Worm (Caenorhabditis elegans) whole organism, young adult: ENCODE data around the gene ZK822.1.

ENCODE experiments used
- B0035.1 ChIP-seq: sonication (generic microtip); optimal IDR thresholded peaks from 2 replicates; lab custom pipeline; 2016; ENCODE audit warnings: missing genetic modification characterization, mild to moderate bottlenecking, missing compliant biosample characterization, missing genotype, missing genetic modification reagents
- C06A6.2 ChIP-seq: fragments of 200-800 bp; sonication (Bioruptor generic); conservative IDR thresholded peaks from 2 replicates; pipeline ENCODE4 v1.3.6; 2022; ENCODE audit warnings: missing genetic modification characterization, missing compliant biosample characterization
- C17E4.6 ChIP-seq: fragments of 200-800 bp; sonication (Bioruptor generic); IDR thresholded peaks from 2 replicates; pipeline ENCODE4 v1.3.6; 2022; ENCODE audit warnings: missing genetic modification reagents, missing genetic modification characterization, missing compliant biosample characterization
- F49E8.2 ChIP-seq: sonication (generic microtip); optimal IDR thresholded peaks from 3 replicates; lab custom pipeline; 2017; ENCODE audit warnings: missing genetic modification characterization, mild to moderate bottlenecking, missing compliant biosample characterization, antibody characterized with exemption, moderate library complexity; ENCODE audit not compliant: insufficient read depth
- F55B11.4 ChIP-seq: sonication (generic microtip); optimal IDR thresholded peaks from 2 replicates; lab custom pipeline; 2016; ENCODE audit warnings: missing compliant biosample characterization, missing genetic modification characterization, borderline replicate concordance; ENCODE audit not compliant: insufficient read depth
- F57A8.1 ChIP-seq: fragments of 200-800 bp; sonication (Bioruptor generic); optimal IDR thresholded peaks from 2 replicates; lab custom pipeline; 2018; ENCODE audit warnings: mild to moderate bottlenecking, missing genetic modification characterization, moderate library complexity, missing compliant biosample characterization
- F57C9.4 ChIP-seq: sonication (generic microtip); optimal IDR thresholded peaks from 2 replicates; lab custom pipeline; 2017; ENCODE audit warnings: mild to moderate bottlenecking, missing genetic modification characterization, missing compliant biosample characterization
- T07F8.4 ChIP-seq: sonication (generic microtip); optimal IDR thresholded peaks from 2 replicates; lab custom pipeline; 2016; ENCODE audit warnings: mild to moderate bottlenecking, missing genetic modification characterization, moderate library complexity, missing compliant biosample characterization
- T26A5.8 ChIP-seq: sonication (generic microtip); optimal IDR thresholded peaks from 2 replicates; lab custom pipeline; 2016; ENCODE audit warnings: missing genetic modification characterization, missing compliant biosample characterization
- Y67H2A.10 ChIP-seq: fragments of 200-800 bp; sonication (Bioruptor generic); conservative IDR thresholded peaks from 2 replicates; pipeline ENCODE4 v1.3.6; 2022; ENCODE audit warnings: missing genetic modification reagents, missing genetic modification characterization, missing compliant biosample characterization
- Y79H2A.3 ChIP-seq: fragments of 200-800 bp; sonication (Bioruptor generic); conservative IDR thresholded peaks from 2 replicates; pipeline ENCODE4 v1.3.6; 2022; ENCODE audit warnings: missing genetic modification reagents, missing genetic modification characterization, missing compliant biosample characterization
- Y95B8A.8 ChIP-seq: fragments of 200-800 bp; sonication (Bioruptor generic); IDR thresholded peaks from 2 replicates; pipeline ENCODE4 v1.3.6; 2022; ENCODE audit warnings: missing genetic modification reagents, missing genetic modification characterization, missing compliant biosample characterization
- atf-7 ChIP-seq: sonication (generic microtip); optimal IDR thresholded peaks from 2 replicates; lab custom pipeline; 2017; ENCODE audit warnings: mild to moderate bottlenecking, missing genetic modification characterization, missing compliant biosample characterization
- attf-5 ChIP-seq: fragments of 200-800 bp; sonication (Bioruptor generic); optimal IDR thresholded peaks from 2 replicates; lab custom pipeline; 2018; ENCODE audit warnings: mild to moderate bottlenecking, missing genetic modification characterization, missing compliant biosample characterization
- bed-1 ChIP-seq: fragments of 200-800 bp; sonication (Bioruptor generic); IDR thresholded peaks from 2 replicates; pipeline ENCODE4 v1.3.6; 2022; ENCODE audit warnings: missing genetic modification reagents, missing genetic modification characterization, missing compliant biosample characterization
- ccch-3 ChIP-seq: fragments of 200-800 bp; sonication (Bioruptor generic); optimal IDR thresholded peaks from 2 replicates; lab custom pipeline; 2018; ENCODE audit warnings: mild to moderate bottlenecking, missing genetic modification characterization, missing compliant biosample characterization
- cebp-2 ChIP-seq: fragments of 200-800 bp; sonication (Bioruptor generic); IDR thresholded peaks from 2 replicates; pipeline ENCODE4 v1.3.6; 2022; ENCODE audit warnings: missing genetic modification characterization, missing compliant biosample characterization
- ceh-100 ChIP-seq: fragments of 200-800 bp; sonication (Bioruptor generic); IDR thresholded peaks from 2 replicates; pipeline ENCODE4 v1.3.6; 2022; ENCODE audit warnings: missing genetic modification reagents, missing genetic modification characterization, missing compliant biosample characterization
- die-1 ChIP-seq: sonication (generic microtip); optimal IDR thresholded peaks from 2 replicates; lab custom pipeline; 2016; ENCODE audit warnings: missing genotype, mild to moderate bottlenecking, missing genetic modification characterization, missing compliant biosample characterization
- dox-1 ChIP-seq: fragments of 200-800 bp; sonication (Bioruptor generic); IDR thresholded peaks from 2 replicates; pipeline ENCODE4 v1.3.6; 2022; ENCODE audit warnings: missing genetic modification reagents, missing genetic modification characterization, missing compliant biosample characterization
- egl-18 ChIP-seq: fragments of 200-800 bp; sonication (Bioruptor generic); IDR thresholded peaks from 2 replicates; pipeline ENCODE4 v1.3.6; 2022; ENCODE audit warnings: missing genetic modification reagents, missing genetic modification characterization, missing compliant biosample characterization
- egrh-3 ChIP-seq: fragments of 200-800 bp; sonication (Bioruptor generic); IDR thresholded peaks from 2 replicates; pipeline ENCODE4 v1.3.6; 2022; ENCODE audit warnings: missing genetic modification reagents, missing genetic modification characterization, missing compliant biosample characterization
- fkh-3 ChIP-seq: sonication (generic microtip); optimal IDR thresholded peaks from 2 replicates; lab custom pipeline; 2016; ENCODE audit warnings: mild to moderate bottlenecking, missing genetic modification characterization, missing compliant biosample characterization
- hlh-26 ChIP-seq: fragments of 200-800 bp; sonication (Bioruptor generic); conservative IDR thresholded peaks from 2 replicates; pipeline ENCODE4 v1.3.6; 2022; ENCODE audit warnings: missing genetic modification reagents, missing genetic modification characterization, missing compliant biosample characterization
- hsf-1 ChIP-seq: fragments of 200-800 bp; sonication (Bioruptor generic); IDR thresholded peaks from 2 replicates; pipeline ENCODE4 v1.3.6; 2022; ENCODE audit warnings: missing genetic modification reagents, missing genetic modification characterization, missing compliant biosample characterization
- lag-1 ChIP-seq: fragments of 200-800 bp; sonication (Bioruptor generic); IDR thresholded peaks from 2 replicates; pipeline ENCODE4 v1.3.6; 2022; ENCODE audit warnings: missing genetic modification reagents, missing genetic modification characterization, missing compliant biosample characterization
- let-607 ChIP-seq, 2 experiments: fragments of 200-800 bp in 1 of 2; sonication (Bioruptor generic) in 1 of 2; sonication (generic microtip) in 1 of 2; optimal IDR thresholded peaks; 2 replicates each; lab custom pipeline; 2016 to 2018; ENCODE audit warnings: mild to moderate bottlenecking in 2 of 2, missing compliant biosample characterization in 2 of 2, missing genetic modification characterization in 2 of 2, moderate library complexity in 2 of 2, missing genotype in 1 of 2
- lin-40 ChIP-seq: sonication (generic microtip); optimal IDR thresholded peaks from 2 replicates; lab custom pipeline; 2016; ENCODE audit warnings: missing genetic modification characterization, mild to moderate bottlenecking, missing compliant biosample characterization, missing genotype, missing genetic modification reagents
- lsy-27 ChIP-seq: sonication (generic microtip); optimal IDR thresholded peaks from 2 replicates; lab custom pipeline; 2017; ENCODE audit warnings: missing genetic modification characterization, mild to moderate bottlenecking, missing compliant biosample characterization, antibody characterized with exemption, missing genotype, borderline replicate concordance; ENCODE audit not compliant: insufficient read depth
- madf-10 ChIP-seq: sonication (generic microtip); optimal IDR thresholded peaks from 2 replicates; lab custom pipeline; 2016; ENCODE audit warnings: mild to moderate bottlenecking, missing genetic modification characterization, missing compliant biosample characterization
- madf-6 ChIP-seq: fragments of 200-800 bp; sonication (Bioruptor generic); IDR thresholded peaks from 2 replicates; pipeline ENCODE4 v1.3.6; 2022; ENCODE audit warnings: missing genetic modification reagents, missing genetic modification characterization, missing compliant biosample characterization
- madf-8 ChIP-seq: fragments of 200-800 bp; sonication (Bioruptor generic); conservative IDR thresholded peaks from 2 replicates; pipeline ENCODE4 v1.3.6; 2022; ENCODE audit warnings: missing genetic modification reagents, missing genetic modification characterization, missing compliant biosample characterization
- mxl-1 ChIP-seq: sonication (generic microtip); optimal IDR thresholded peaks from 2 replicates; lab custom pipeline; 2016; ENCODE audit warnings: missing genetic modification characterization, missing compliant biosample characterization
- nfya-1 ChIP-seq: sonication (generic microtip); optimal IDR thresholded peaks from 2 replicates; lab custom pipeline; 2017; ENCODE audit warnings: antibody characterized with exemption, missing compliant biosample characterization, missing genetic modification characterization, borderline replicate concordance; ENCODE audit not compliant: insufficient read depth
- nhr-120 ChIP-seq: fragments of 200-800 bp; sonication (Bioruptor generic); IDR thresholded peaks from 2 replicates; pipeline ENCODE4 v1.3.6; 2022; ENCODE audit warnings: missing genetic modification characterization, missing compliant biosample characterization
- nhr-179 ChIP-seq: sonication (generic microtip); optimal IDR thresholded peaks from 2 replicates; lab custom pipeline; 2016; ENCODE audit warnings: mild to moderate bottlenecking, missing genetic modification characterization, missing compliant biosample characterization
- nhr-90 ChIP-seq: sonication (generic microtip); optimal IDR thresholded peaks from 2 replicates; lab custom pipeline; 2016; ENCODE audit warnings: missing genotype, mild to moderate bottlenecking, missing genetic modification characterization, missing compliant biosample characterization
- pha-4 ChIP-seq: fragments of 150-350 bp; sonication (generic microtip); optimal IDR thresholded peaks from 2 replicates; lab custom pipeline; 2014; ENCODE audit warnings: missing biosample characterization, missing genetic modification reagents, missing genetic modification characterization
- repo-1 ChIP-seq: sonication (generic microtip); optimal IDR thresholded peaks from 2 replicates; lab custom pipeline; 2017; ENCODE audit warnings: mild to moderate bottlenecking, missing genetic modification characterization, missing compliant biosample characterization
- rpc-1 ChIP-seq, 2 experiments: fragments of 150-350 bp in 1 of 2; sonication (generic microtip) in 1 of 2; optimal IDR thresholded peaks; 2 replicates each; lab custom pipeline; 2014 to 2018; ENCODE audit warnings: missing biosample characterization in 1 of 2, missing genetic modification characterization in 1 of 2, missing genetic modification reagents in 1 of 2, missing genotype in 1 of 2
- sea-2 ChIP-seq: fragments of 200-800 bp; sonication (Bioruptor generic); IDR thresholded peaks from 2 replicates; pipeline ENCODE4 v1.3.6; 2022; ENCODE audit warnings: missing genetic modification characterization, missing compliant biosample characterization
- snpc-3.4 ChIP-seq: sonication (generic microtip); optimal IDR thresholded peaks from 2 replicates; lab custom pipeline; 2017; ENCODE audit warnings: missing genetic modification characterization, mild to moderate bottlenecking, missing compliant biosample characterization, antibody characterized with exemption, moderate library complexity, missing genotype, missing genetic modification reagents
- tbp1 ChIP-seq: fragments of 200-800 bp; sonication (Bioruptor generic); optimal IDR thresholded peaks from 2 replicates; lab custom pipeline; 2018; ENCODE audit warnings: mild to moderate bottlenecking, missing genetic modification characterization, missing compliant biosample characterization
- tlf-1 ChIP-seq: fragments of 200-800 bp; sonication (Bioruptor generic); optimal IDR thresholded peaks from 2 replicates; lab custom pipeline; 2018; ENCODE audit warnings: mild to moderate bottlenecking, missing genetic modification characterization, missing compliant biosample characterization
- xnd-1 ChIP-seq: sonication (generic microtip); optimal IDR thresholded peaks from 2 replicates; lab custom pipeline; 2016; ENCODE audit warnings: missing genotype, missing genetic modification reagents, missing genetic modification characterization, missing compliant biosample characterization
- zfh-2 ChIP-seq: fragments of 200-800 bp; sonication (Bioruptor generic); conservative IDR thresholded peaks from 2 replicates; pipeline ENCODE4 v1.3.6; 2022; ENCODE audit warnings: missing genetic modification reagents, missing genetic modification characterization, missing compliant biosample characterization
- ztf-18 ChIP-seq: sonication (generic microtip); optimal IDR thresholded peaks from 2 replicates; lab custom pipeline; 2016; ENCODE audit warnings: missing genotype, mild to moderate bottlenecking, missing genetic modification characterization, missing compliant biosample characterization
- ztf-22 ChIP-seq: fragments of 200-800 bp; sonication (Bioruptor generic); optimal IDR thresholded peaks from 2 replicates; lab custom pipeline; 2018; ENCODE audit warnings: mild to moderate bottlenecking, missing genetic modification characterization, moderate library complexity, missing compliant biosample characterization

The ZK822.1 gene

DNA sequence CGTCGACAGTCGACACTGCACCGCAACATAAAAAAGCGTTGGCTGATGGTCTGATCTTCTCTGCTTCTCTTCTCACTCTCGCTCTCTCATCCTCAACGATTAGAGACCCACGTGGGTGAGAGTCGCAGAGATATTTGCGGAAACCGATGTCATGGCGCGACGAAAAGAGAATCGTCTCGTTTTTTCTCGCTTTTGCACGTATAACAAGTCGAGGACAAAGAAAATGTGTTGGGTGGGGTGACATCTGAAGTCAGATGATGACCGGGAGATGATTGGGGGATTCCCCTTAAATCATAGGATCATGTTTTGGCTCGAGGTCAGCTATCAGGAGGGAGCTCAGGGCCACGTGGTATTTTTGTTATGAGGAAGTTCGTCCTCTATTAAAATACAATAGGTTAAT is 34.5 kb upstream of the ZK822.1 start (continued):
- TF ChIP-seq F57A8.1 (GFP tag; lab: Kevin White, UChicago) (no peak), xnd-1 (tag; lab: Kevin White, UChicago) (no peak), ztf-18 (tag; lab: Kevin White, UChicago) (peak; percentile 41), nhr-179 (tag; lab: Kevin White, UChicago) (no peak), dox-1 (GFP tag; lab: Robert Waterston, UW) (peak; percentile 71), nfya-1 (tag; lab: Kevin White, UChicago) (no peak), zfh-2 (GFP tag; lab: Robert Waterston, UW) (peak; percentile 92), C06A6.2 (peak; percentile 87), ztf-22 (GFP tag; lab: Kevin White, UChicago) (peak; percentile 91), F57C9.4 (no peak), cebp-2 (GFP tag; lab: Robert Waterston, UW) (no peak), madf-10 (tag; lab: Kevin White, UChicago) (peak; percentile 83), die-1 (peak; percentile 82), Y79H2A.3 (GFP tag; lab: Robert Waterston, UW) (no peak), lin-40 (peak; percentile 87), madf-8 (GFP tag; lab: Robert Waterston, UW) (no peak), lsy-27 (tag; lab: Kevin White, UChicago) (no peak), attf-5 (GFP tag; lab: Kevin White, UChicago) (peak; percentile 93), pha-4 (tag; lab: Kevin White, UChicago) (peak; percentile 77), atf-7 (tag; lab: Kevin White, UChicago) (peak; percentile 93), let-607 (tag; optimal IDR thresholded peaks at IDR 0.05; lab: Kevin White, UChicago) (peak; percentile 7 to 31), sea-2 (peak; percentile 36; the same call in 1 of the 2 replicates), T07F8.4 (no peak), Y95B8A.8 (GFP tag; lab: Robert Waterston, UW) (no peak), T26A5.8 (tag; lab: Kevin White, UChicago) (no peak), hlh-26 (no peak), fkh-3 (tag; lab: Kevin White, UChicago) (no peak), bed-1 (no peak), tbp1 (GFP tag; lab: Kevin White, UChicago) (peak; percentile 64), madf-6 (no peak), F49E8.2 (tag; lab: Kevin White, UChicago) (no peak), Y67H2A.10 (GFP tag; lab: Robert Waterston, UW) (0 out of 2 replicates have a peak, but pooled peaks have one; percentile 10), tlf-1 (GFP tag; lab: Kevin White, UChicago) (peak; percentile 71), snpc-3.4 (tag; lab: Kevin White, UChicago) (no peak), egrh-3 (GFP tag; lab: Robert Waterston, UW) (peak; percentile 29; the same call in 1 of the 2 replicates), F55B11.4 (tag; lab: Kevin White, UChicago) (no peak), B0035.1 (tag; lab: Kevin White, UChicago) (no peak), rpc-1 (optimal IDR thresholded peaks at IDR 0.05; lab: Kevin White, UChicago) (no peak), rpc-1 (tag; optimal IDR thresholded peaks at IDR 0.05; lab: Kevin White, UChicago) (no peak), mxl-1 (tag; lab: Kevin White, UChicago) (peak; percentile 82), hsf-1 (GFP tag; lab: Robert Waterston, UW) (peak; percentile 77), ceh-100 (GFP tag; lab: Robert Waterston, UW) (no peak), ccch-3 (GFP tag; lab: Kevin White, UChicago) (no peak), egl-18 (GFP tag; lab: Robert Waterston, UW) (no peak), repo-1 (peak; percentile 45), nhr-120 (no peak), C17E4.6 (GFP tag; lab: Robert Waterston, UW) (no peak), nhr-90 (tag; lab: Kevin White, UChicago) (peak; percentile 77), lag-1 (GFP tag; lab: Robert Waterston, UW) (no peak)
